Worm (Caenorhabditis elegans) whole organism, late embryonic: Measurements from ENCODE around the gene W03C9.5.

Source experiments
- C38D4.7 ChIP-seq: fragments of 200-800 bp; sonication (Bioruptor generic); optimal IDR thresholded peaks from 2 replicates; lab custom pipeline; 2018; ENCODE audit warnings: mild to moderate bottlenecking, missing genetic modification characterization, moderate library complexity, missing compliant biosample characterization
- T23F11.4 ChIP-seq: fragments of 200-800 bp; sonication (Bioruptor generic); optimal IDR thresholded peaks from 2 replicates; lab custom pipeline; 2018; ENCODE audit warnings: mild to moderate bottlenecking, missing genetic modification characterization, missing compliant biosample characterization
- Y22D7AL.16 ChIP-seq: sonication (generic microtip); optimal IDR thresholded peaks from 2 replicates; lab custom pipeline; 2016; ENCODE audit warnings: missing genetic modification characterization, missing compliant biosample characterization
- ceh-19 ChIP-seq: fragments of 200-800 bp; sonication (Bioruptor generic); optimal IDR thresholded peaks from 2 replicates; lab custom pipeline; 2018; ENCODE audit warnings: mild to moderate bottlenecking, missing genetic modification characterization, missing compliant biosample characterization
- ceh-22 ChIP-seq: sonication (generic microtip); optimal IDR thresholded peaks from 2 replicates; lab custom pipeline; 2017; ENCODE audit warnings: missing biosample characterization, missing genetic modification characterization
- ceh-24 ChIP-seq: sonication (generic microtip); optimal IDR thresholded peaks from 2 replicates; lab custom pipeline; 2016; ENCODE audit warnings: mild to moderate bottlenecking, missing genetic modification characterization, missing compliant biosample characterization
- ceh-31 ChIP-seq: sonication (generic microtip); optimal IDR thresholded peaks from 2 replicates; lab custom pipeline; 2016; ENCODE audit warnings: missing genetic modification characterization, missing compliant biosample characterization
- ceh-34 ChIP-seq: sonication (generic microtip); optimal IDR thresholded peaks from 2 replicates; lab custom pipeline; 2016; ENCODE audit warnings: mild to moderate bottlenecking, missing genetic modification characterization, missing compliant biosample characterization
- ceh-45 ChIP-seq: fragments of 200-800 bp; sonication (Bioruptor generic); IDR thresholded peaks from 2 replicates; pipeline ENCODE4 v1.3.6; 2022; ENCODE audit warnings: missing genetic modification reagents, missing genetic modification characterization, missing compliant biosample characterization
- dmd-4 ChIP-seq: sonication (generic microtip); optimal IDR thresholded peaks from 2 replicates; lab custom pipeline; 2016; ENCODE audit warnings: borderline replicate concordance, missing genetic modification characterization, missing compliant biosample characterization
- dve-1 ChIP-seq: sonication (generic microtip); optimal IDR thresholded peaks from 2 replicates; lab custom pipeline; 2017; ENCODE audit warnings: antibody characterized with exemption, mild to moderate bottlenecking, missing genetic modification characterization, missing compliant biosample characterization
- elt-2 ChIP-seq: sonication (generic microtip); optimal IDR thresholded peaks from 2 replicates; lab custom pipeline; 2016; ENCODE audit warnings: missing genetic modification reagents, missing genetic modification characterization, missing compliant biosample characterization
- ets-4 ChIP-seq: sonication (generic microtip); optimal IDR thresholded peaks from 2 replicates; lab custom pipeline; 2016; ENCODE audit warnings: missing genetic modification characterization, missing compliant biosample characterization
- eyg-1 ChIP-seq: sonication (generic microtip); optimal IDR thresholded peaks from 2 replicates; lab custom pipeline; 2016; ENCODE audit warnings: missing genotype, missing genetic modification characterization, missing compliant biosample characterization
- fax-1 ChIP-seq: sonication (generic microtip); optimal IDR thresholded peaks from 2 replicates; lab custom pipeline; 2016; ENCODE audit warnings: missing genotype, missing genetic modification characterization, missing compliant biosample characterization
- fkh-10 ChIP-seq: fragments of 150-350 bp; optimal IDR thresholded peaks from 2 replicates; lab custom pipeline; 2014; ENCODE audit warnings: missing biosample characterization, missing genetic modification reagents, missing genetic modification characterization
- fkh-6 ChIP-seq: sonication (generic microtip); optimal IDR thresholded peaks from 2 replicates; lab custom pipeline; 2016; ENCODE audit warnings: missing genetic modification characterization, missing compliant biosample characterization
- hlh-13 ChIP-seq: fragments of 200-800 bp; sonication (Bioruptor generic); optimal IDR thresholded peaks from 2 replicates; lab custom pipeline; 2018; ENCODE audit warnings: mild to moderate bottlenecking, missing genetic modification characterization, missing compliant biosample characterization
- hlh-6 ChIP-seq: sonication (generic microtip); optimal IDR thresholded peaks from 2 replicates; lab custom pipeline; 2016; ENCODE audit warnings: missing genotype, missing genetic modification characterization, missing compliant biosample characterization
- mec-3 ChIP-seq: sonication (generic microtip); optimal IDR thresholded peaks from 2 replicates; lab custom pipeline; 2016; ENCODE audit warnings: borderline replicate concordance, missing genetic modification characterization, missing compliant biosample characterization
- nfya-1 ChIP-seq: sonication (generic microtip); optimal IDR thresholded peaks from 2 replicates; lab custom pipeline; 2017; ENCODE audit warnings: missing genetic modification characterization, mild to moderate bottlenecking, missing compliant biosample characterization, antibody characterized with exemption, moderate library complexity
- nhr-11 ChIP-seq: fragments of 150-350 bp; optimal IDR thresholded peaks from 2 replicates; lab custom pipeline; 2014; ENCODE audit warnings: missing biosample characterization, missing genetic modification characterization
- npax-4 ChIP-seq: sonication (generic microtip); optimal IDR thresholded peaks from 2 replicates; lab custom pipeline; 2016; ENCODE audit warnings: missing genetic modification characterization, missing compliant biosample characterization
- pat-9 ChIP-seq: fragments of 200-800 bp; sonication (Bioruptor generic); optimal IDR thresholded peaks from 2 replicates; lab custom pipeline; 2018; ENCODE audit warnings: mild to moderate bottlenecking, missing genetic modification characterization, moderate library complexity, missing compliant biosample characterization
- pha-4 ChIP-seq: fragments of 150-350 bp; optimal IDR thresholded peaks from 2 replicates; lab custom pipeline; 2018; ENCODE audit warnings: missing biosample characterization, missing genetic modification reagents, missing genetic modification characterization
- pqm-1 ChIP-seq: sonication (generic microtip); optimal IDR thresholded peaks from 2 replicates; lab custom pipeline; 2016; ENCODE audit warnings: missing genetic modification characterization, missing compliant biosample characterization
- pros-1 ChIP-seq: fragments of 150-350 bp; optimal IDR thresholded peaks from 2 replicates; lab custom pipeline; 2014; ENCODE audit warnings: missing biosample characterization, missing genetic modification reagents, missing genetic modification characterization
- sdc-2 ChIP-seq: sonication (generic microtip); optimal IDR thresholded peaks from 2 replicates; lab custom pipeline; 2016; ENCODE audit warnings: missing genotype, missing genetic modification characterization, missing compliant biosample characterization
- sox-2 ChIP-seq: fragments of 200-800 bp; sonication (Bioruptor generic); IDR thresholded peaks from 2 replicates; pipeline ENCODE4 v1.3.6; 2022; ENCODE audit warnings: missing genetic modification reagents, missing genetic modification characterization, missing compliant biosample characterization
- syd-9 ChIP-seq: sonication (generic microtip); optimal IDR thresholded peaks from 2 replicates; lab custom pipeline; 2016; ENCODE audit warnings: mild to moderate bottlenecking, missing genetic modification characterization, moderate library complexity, missing compliant biosample characterization
- tbx-2 ChIP-seq: sonication (generic microtip); optimal IDR thresholded peaks from 2 replicates; lab custom pipeline; 2016; ENCODE audit warnings: missing genetic modification characterization, missing compliant biosample characterization
- unc-3 ChIP-seq, 2 experiments: fragments of 200-800 bp in 1 of 2; sonication (Bioruptor generic) in 1 of 2; sonication (generic microtip) in 1 of 2; conservative IDR thresholded peaks in 1 of 2; optimal IDR thresholded peaks in 1 of 2; 2 replicates each; pipeline versions ENCODE4 v1.3.6 to Lab custom; 2016 to 2022; ENCODE audit warnings: missing compliant biosample characterization in 2 of 2, missing genetic modification characterization in 2 of 2, missing genetic modification reagents in 1 of 2
- unc-42 ChIP-seq: sonication (generic microtip); optimal IDR thresholded peaks from 2 replicates; lab custom pipeline; 2016; ENCODE audit warnings: missing genotype, missing genetic modification characterization, missing compliant biosample characterization
- unc-55 ChIP-seq: sonication (generic microtip); optimal IDR thresholded peaks from 2 replicates; lab custom pipeline; 2017; ENCODE audit warnings: missing biosample characterization, missing genetic modification reagents, missing genetic modification characterization
- zip-5 ChIP-seq: sonication (generic microtip); optimal IDR thresholded peaks from 2 replicates; lab custom pipeline; 2016; ENCODE audit warnings: missing genetic modification characterization, missing compliant biosample characterization
- ztf-16 ChIP-seq: sonication (generic microtip); optimal IDR thresholded peaks from 2 replicates; lab custom pipeline; 2017; ENCODE audit warnings: missing genetic modification characterization, missing compliant biosample characterization

W03C9.5 gene

ce11 chrII:11952963-11953362, 14.4 kb downstream of the W03C9.5 start:
- TF ChIP-seq ceh-31 (no peak), elt-2 (tag; lab: Kevin White, UChicago) (no peak), fax-1 (tag; lab: Kevin White, UChicago) (no peak), C38D4.7 (GFP tag; lab: Kevin White, UChicago) (no peak), hlh-13 (GFP tag; lab: Kevin White, UChicago) (no peak), fkh-10 (GFP tag; lab: Kevin White, UChicago) (no peak), pros-1 (tag; lab: Kevin White, UChicago) (no peak), nhr-11 (tag; lab: Kevin White, UChicago) (no peak), sdc-2 (tag; lab: Kevin White, UChicago) (no peak), ceh-45 (GFP tag; lab: Robert Waterston, UW) (no peak)

- TF ChIP-seq dve-1 (tag; lab: Kevin White, UChicago), result no peak
- TF ChIP-seq ceh-34 (tag; lab: Kevin White, UChicago), result no peak
- no peak for TF ChIP-seq ceh-24
- no peak for TF ChIP-seq dmd-4 (tag; lab: Kevin White, UChicago)
- no peak for TF ChIP-seq T23F11.4 (GFP tag; lab: Kevin White, UChicago)
- TF ChIP-seq, all 69 proteins: peak for 0
Observed at ce11 chrII:11948459-11948858, 18.9 kb downstream of the W03C9.5 start, which contains the start of gene W03C9.8. W03C9.8 (plus strand) TSS chrII:11948759.

- no peak for TF ChIP-seq fax-1 (tag; lab: Kevin White, UChicago)
- no peak for TF ChIP-seq unc-55 (GFP tag; lab: Kevin White, UChicago)
- TF ChIP-seq unc-42 (tag; lab: Kevin White, UChicago), result no peak
- TF ChIP-seq pat-9 (tag; lab: Kevin White, UChicago), result no peak
- no peak for TF ChIP-seq ets-4
- TF ChIP-seq Y22D7AL.16 (tag; lab: Kevin White, UChicago), result no peak
- no peak for TF ChIP-seq pha-4 (tag; lab: Kevin White, UChicago)
- no peak for TF ChIP-seq ceh-22
- no peak for TF ChIP-seq sox-2
- TF ChIP-seq ceh-45 (GFP tag; lab: Robert Waterston, UW), result no peak
- no peak for TF ChIP-seq ceh-19 (GFP tag; lab: Kevin White, UChicago)
- no peak for TF ChIP-seq ztf-16
- TF ChIP-seq hlh-6, result no peak
- no peak for TF ChIP-seq unc-3 (GFP tag; conservative IDR thresholded peaks at IDR 0.05; lab: Robert Waterston, UW)
- no peak for TF ChIP-seq unc-3 (tag; optimal IDR thresholded peaks at IDR 0.05; lab: Kevin White, UChicago)
- TF ChIP-seq dve-1 (tag; lab: Kevin White, UChicago), result no peak
Observed at ce11 chrII:11936393-11936792, 31.0 kb downstream of the W03C9.5 start.

ce11 chrII:11935266-11935665, 32.1 kb downstream of the W03C9.5 start, which contains the start of gene lin-29:
lin-29 (minus strand) TSS chrII:11935343.
- TF ChIP-seq mec-3 (tag; lab: Kevin White, UChicago) (no peak), nfya-1 (tag; lab: Kevin White, UChicago) (no peak), pros-1 (tag; lab: Kevin White, UChicago) (no peak), zip-5 (no peak), hlh-6 (no peak), dmd-4 (tag; lab: Kevin White, UChicago) (no peak), pqm-1 (tag; lab: Kevin White, UChicago) (no peak), syd-9 (tag; lab: Kevin White, UChicago) (no peak), fkh-6 (tag; lab: Kevin White, UChicago) (no peak), eyg-1 (no peak), tbx-2 (tag; lab: Kevin White, UChicago) (no peak), npax-4 (tag; lab: Kevin White, UChicago) (no peak), ceh-19 (GFP tag; lab: Kevin White, UChicago) (no peak), ceh-24 (no peak)
